Fruit fly (Drosophila melanogaster): ENCODE results near the gene CG6179.

CG6179 gene

DNA sequence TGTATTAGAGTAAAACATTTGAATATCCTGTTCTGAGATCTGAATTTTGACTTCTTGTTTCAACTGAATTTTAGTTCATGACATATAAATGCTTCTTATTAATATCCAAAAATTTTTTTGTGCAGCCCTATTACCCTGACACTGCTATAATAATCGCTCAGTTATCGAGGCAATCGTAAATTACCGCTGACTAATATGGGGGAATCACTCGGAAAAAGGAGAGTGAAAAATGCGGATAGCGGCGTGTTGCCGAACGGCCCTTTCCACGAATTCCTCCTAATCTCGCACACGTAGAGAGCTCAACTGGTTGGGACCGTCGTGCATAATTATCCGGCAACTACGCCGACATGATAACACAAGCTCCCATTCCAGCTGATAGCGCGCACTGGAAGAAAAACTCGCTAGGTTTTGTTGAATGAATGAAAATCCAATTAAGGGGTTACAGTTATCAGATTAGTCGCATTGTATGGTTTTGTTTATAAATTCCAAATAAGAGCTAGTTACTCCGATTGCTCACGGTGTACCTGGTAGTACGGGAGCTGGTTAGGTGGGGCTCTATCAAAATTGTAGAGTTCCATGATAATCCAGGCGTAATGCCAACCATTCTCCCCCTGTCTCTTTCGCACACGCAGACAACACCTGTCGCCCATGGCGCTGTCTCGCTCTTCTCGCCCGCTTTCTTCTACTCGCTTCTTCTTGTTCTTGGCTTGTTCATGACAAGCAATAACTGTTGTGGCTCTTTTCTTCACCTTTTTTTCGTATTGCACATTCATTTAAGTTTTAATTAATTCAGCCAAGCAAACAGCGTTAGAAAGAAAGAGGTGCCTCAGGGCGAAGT lies 11.9 kb upstream of the CG6179 start (continued):
- TF ChIP-seq CG15601 (tag; optimal IDR thresholded peaks at IDR 0.05) (peak; percentile 32), MBD-R2 (GFP tag; IDR thresholded peaks at IDR 0.05) (peak; percentile 51; the same call in 1 of the 2 replicates), B-H2 (GFP tag; optimal IDR thresholded peaks at IDR 0.05) (peak; percentile 63), pan (optimal IDR thresholded peaks at IDR 0.05) (no peak), pan (GFP tag; optimal IDR thresholded peaks at IDR 0.05 in 1 of 2, IDR thresholded peaks at IDR 0.05 in 1 of 2) (peak in 1 of 2 experiments; percentile 74), hkb (optimal IDR thresholded peaks at IDR 0.05) (no peak), hkb (GFP tag; IDR thresholded peaks at IDR 0.05) (peak; percentile 62), ems (GFP tag; optimal IDR thresholded peaks at IDR 0.05) (peak; percentile 64), Dp (GFP tag; optimal IDR thresholded peaks at IDR 0.05) (no peak), BEAF-32 (GFP tag; optimal IDR thresholded peaks at IDR 0.05) (no peak), Deaf1 (tag; optimal IDR thresholded peaks at IDR 0.05) (peak; percentile 45), CG34422 (GFP tag; IDR thresholded peaks at IDR 0.05) (peak; percentile 68; the same call in 1 of the 3 replicates)

dm6 chrX:18368644-18368998 lies 11.3 kb upstream of the CG6179 start:
- TF ChIP-seq dmrt99B (tag; optimal IDR thresholded peaks at IDR 0.05), result no peak
- no peak for TF ChIP-seq D (optimal IDR thresholded peaks at IDR 0.05)
- TF ChIP-seq D (GFP tag; optimal IDR thresholded peaks at IDR 0.05), result no peak
- no peak for TF ChIP-seq CG15073 (GFP tag; optimal IDR thresholded peaks at IDR 0.05)
- TF ChIP-seq chinmo (GFP tag; IDR thresholded peaks at IDR 0.05; ENCODE audit: partially characterized antibody), result 0 out of 4 replicates have a peak, but pooled peaks have one; percentile 72
- no peak for TF ChIP-seq Bgb (GFP tag; IDR thresholded peaks at IDR 0.05; ENCODE audit: partially characterized antibody)
- TF ChIP-seq Drgx (GFP tag; IDR thresholded peaks at IDR 0.05), result peak; percentile 36; the same call in 1 of the 2 replicates
- 0 out of 2 replicates have a peak, but pooled peaks have one; percentile 49 for TF ChIP-seq crol (GFP tag; IDR thresholded peaks at IDR 0.05)

dm6 chrX:18369767-18370166 lies 10.1 kb upstream of the CG6179 start:
- TF ChIP-seq sob (GFP tag; IDR thresholded peaks at IDR 0.05), result no peak
- TF ChIP-seq CG6683 (GFP tag; optimal IDR thresholded peaks at IDR 0.05), result no peak
- TF ChIP-seq row (GFP tag; IDR thresholded peaks at IDR 0.05), result 0 out of 3 replicates have a peak, but pooled peaks have one; percentile 4
- no peak for TF ChIP-seq CG4707 (GFP tag; optimal IDR thresholded peaks at IDR 0.05)
- TF ChIP-seq CG14710 (tag; optimal IDR thresholded peaks at IDR 0.05), result no peak
- TF ChIP-seq Bgb (GFP tag; IDR thresholded peaks at IDR 0.05; ENCODE audit: partially characterized antibody), result no peak
- no peak for TF ChIP-seq ewg (GFP tag; optimal IDR thresholded peaks at IDR 0.05)
- no peak for TF ChIP-seq CG4424 (GFP tag; optimal IDR thresholded peaks at IDR 0.05)
- no peak for TF ChIP-seq CG5245 (GFP tag; optimal IDR thresholded peaks at IDR 0.05)
- no peak for TF ChIP-seq CG8359 (GFP tag; optimal IDR thresholded peaks at IDR 0.05; ENCODE audit: borderline replicate concordance)
- no peak for TF ChIP-seq gsb-n (tag; optimal IDR thresholded peaks at IDR 0.05)
- no peak for TF ChIP-seq CG3995 (GFP tag; optimal IDR thresholded peaks at IDR 0.05)
- no peak for TF ChIP-seq NC2α (GFP tag; optimal IDR thresholded peaks at IDR 0.05)
- no peak for TF ChIP-seq kni (GFP tag; optimal IDR thresholded peaks at IDR 0.05)
- TF ChIP-seq ttk (GFP tag; IDR thresholded peaks at IDR 0.05), result no peak
- TF ChIP-seq cwo (GFP tag; optimal IDR thresholded peaks at IDR 0.05), result peak; percentile 5
- TF ChIP-seq tna (GFP tag; IDR thresholded peaks at IDR 0.05; ENCODE audit: partially characterized antibody), result no peak
- TF ChIP-seq Med (GFP tag), result peak; percentile 12
- TF ChIP-seq Hmr (GFP tag; optimal IDR thresholded peaks at IDR 0.05), result no peak
- TF ChIP-seq CG3838 (GFP tag; optimal IDR thresholded peaks at IDR 0.05), result no peak
- TF ChIP-seq CG11456 (GFP tag; IDR thresholded peaks at IDR 0.05), result peak; percentile 5; the same call in 1 of the 3 replicates
- TF ChIP-seq Max (GFP tag; optimal IDR thresholded peaks at IDR 0.05), result no peak
- TF ChIP-seq CG9932 (GFP tag; IDR thresholded peaks at IDR 0.05), result 0 out of 2 replicates have a peak, but pooled peaks have one; percentile 29
- TF ChIP-seq CG12744 (GFP tag; optimal IDR thresholded peaks at IDR 0.05), result no peak
- no peak for TF ChIP-seq CG1024 (GFP tag; IDR thresholded peaks at IDR 0.05)
- TF ChIP-seq chinmo (GFP tag; IDR thresholded peaks at IDR 0.05; ENCODE audit: partially characterized antibody), result 0 out of 4 replicates have a peak, but pooled peaks have one; percentile 40
- TF ChIP-seq CG18262 (tag; optimal IDR thresholded peaks at IDR 0.05), result no peak
- TF ChIP-seq ems (GFP tag; optimal IDR thresholded peaks at IDR 0.05), result no peak
- TF ChIP-seq CG8290 (GFP tag; optimal IDR thresholded peaks at IDR 0.05), result no peak
- TF ChIP-seq CG8290 (tag; optimal IDR thresholded peaks at IDR 0.05), result no peak
